Worm (Caenorhabditis elegans) whole organism, young adult: ENCODE measurements around the gene ets-10.

Experiments
- B0261.1 ChIP-seq: sonication (generic microtip); optimal IDR thresholded peaks from 2 replicates; lab custom pipeline; 2016; ENCODE audit warnings: mild to moderate bottlenecking, missing genetic modification characterization, moderate library complexity, missing compliant biosample characterization
- F10E7.11 ChIP-seq: sonication (generic microtip); optimal IDR thresholded peaks from 2 replicates; lab custom pipeline; 2017; ENCODE audit warnings: mild to moderate bottlenecking, missing genetic modification characterization, moderate library complexity, missing compliant biosample characterization
- F49E8.2 ChIP-seq: sonication (generic microtip); optimal IDR thresholded peaks from 3 replicates; lab custom pipeline; 2017; ENCODE audit warnings: missing genetic modification characterization, mild to moderate bottlenecking, missing compliant biosample characterization, antibody characterized with exemption, moderate library complexity; ENCODE audit not compliant: insufficient read depth
- F57C9.4 ChIP-seq: sonication (generic microtip); optimal IDR thresholded peaks from 2 replicates; lab custom pipeline; 2017; ENCODE audit warnings: mild to moderate bottlenecking, missing genetic modification characterization, missing compliant biosample characterization
- K11D2.4 ChIP-seq: fragments of 200-800 bp; sonication (Bioruptor generic); IDR thresholded peaks from 2 replicates; pipeline ENCODE4 v1.3.6; 2022; ENCODE audit warnings: missing genetic modification reagents, missing genetic modification characterization, missing compliant biosample characterization
- Y67H2A.10 ChIP-seq: fragments of 200-800 bp; sonication (Bioruptor generic); conservative IDR thresholded peaks from 2 replicates; pipeline ENCODE4 v1.3.6; 2022; ENCODE audit warnings: missing genetic modification reagents, missing genetic modification characterization, missing compliant biosample characterization
- akir-1 ChIP-seq: fragments of 200-800 bp; sonication (Bioruptor generic); optimal IDR thresholded peaks from 2 replicates; lab custom pipeline; 2018; ENCODE audit warnings: mild to moderate bottlenecking, missing genetic modification characterization, moderate library complexity, missing compliant biosample characterization
- ama-1 ChIP-seq, 3 experiments: fragments of 150-350 bp in 1 of 3; sonication (generic microtip) in 2 of 3; optimal IDR thresholded peaks; 2 replicates each; lab custom pipeline; 2014 to 2018; ENCODE audit warnings: missing biosample characterization in 2 of 3, missing genetic modification characterization in 2 of 3, missing genetic modification reagents in 2 of 3
- aptf-3 ChIP-seq: fragments of 200-800 bp; sonication (Bioruptor generic); IDR thresholded peaks from 2 replicates; pipeline ENCODE4 v1.3.6; 2022; ENCODE audit warnings: missing genetic modification characterization, missing compliant biosample characterization
- attf-3 ChIP-seq: fragments of 200-800 bp; sonication (Bioruptor generic); conservative IDR thresholded peaks from 2 replicates; pipeline ENCODE4 v1.3.6; 2022; ENCODE audit warnings: missing genetic modification reagents, missing genetic modification characterization, missing compliant biosample characterization
- attf-5 ChIP-seq: fragments of 200-800 bp; sonication (Bioruptor generic); optimal IDR thresholded peaks from 2 replicates; lab custom pipeline; 2018; ENCODE audit warnings: mild to moderate bottlenecking, missing genetic modification characterization, missing compliant biosample characterization
- attf-6 ChIP-seq: fragments of 200-800 bp; sonication (Bioruptor generic); IDR thresholded peaks from 2 replicates; pipeline ENCODE4 v1.3.6; 2022; ENCODE audit warnings: missing genetic modification reagents, missing genetic modification characterization, missing compliant biosample characterization
- bed-1 ChIP-seq: fragments of 200-800 bp; sonication (Bioruptor generic); IDR thresholded peaks from 2 replicates; pipeline ENCODE4 v1.3.6; 2022; ENCODE audit warnings: missing genetic modification reagents, missing genetic modification characterization, missing compliant biosample characterization
- bed-2 ChIP-seq: fragments of 200-800 bp; sonication (Bioruptor generic); IDR thresholded peaks from 2 replicates; pipeline ENCODE4 v1.3.6; 2022; ENCODE audit warnings: missing genetic modification reagents, missing genetic modification characterization, missing compliant biosample characterization
- ceh-100 ChIP-seq: fragments of 200-800 bp; sonication (Bioruptor generic); IDR thresholded peaks from 2 replicates; pipeline ENCODE4 v1.3.6; 2022; ENCODE audit warnings: missing genetic modification reagents, missing genetic modification characterization, missing compliant biosample characterization
- chd-7 ChIP-seq: sonication (generic microtip); optimal IDR thresholded peaks from 2 replicates; lab custom pipeline; 2016; ENCODE audit warnings: mild to moderate bottlenecking, missing genetic modification characterization, moderate library complexity, missing compliant biosample characterization
- dox-1 ChIP-seq: fragments of 200-800 bp; sonication (Bioruptor generic); IDR thresholded peaks from 2 replicates; pipeline ENCODE4 v1.3.6; 2022; ENCODE audit warnings: missing genetic modification reagents, missing genetic modification characterization, missing compliant biosample characterization
- him-1 ChIP-seq: sonication (generic microtip); optimal IDR thresholded peaks from 2 replicates; lab custom pipeline; 2016; ENCODE audit warnings: missing genotype, missing genetic modification reagents, missing genetic modification characterization, missing compliant biosample characterization
- hlh-26 ChIP-seq: fragments of 200-800 bp; sonication (Bioruptor generic); conservative IDR thresholded peaks from 2 replicates; pipeline ENCODE4 v1.3.6; 2022; ENCODE audit warnings: missing genetic modification reagents, missing genetic modification characterization, missing compliant biosample characterization
- hmg-1.2 ChIP-seq: fragments of 200-800 bp; sonication (Bioruptor generic); IDR thresholded peaks from 2 replicates; pipeline ENCODE4 v1.3.6; 2022; ENCODE audit warnings: missing genetic modification reagents, missing genetic modification characterization, missing compliant biosample characterization
- hsf-1 ChIP-seq: fragments of 200-800 bp; sonication (Bioruptor generic); IDR thresholded peaks from 2 replicates; pipeline ENCODE4 v1.3.6; 2022; ENCODE audit warnings: missing genetic modification reagents, missing genetic modification characterization, missing compliant biosample characterization
- let-607 ChIP-seq, 2 experiments: fragments of 200-800 bp in 1 of 2; sonication (Bioruptor generic) in 1 of 2; sonication (generic microtip) in 1 of 2; optimal IDR thresholded peaks; 2 replicates each; lab custom pipeline; 2016 to 2018; ENCODE audit warnings: mild to moderate bottlenecking in 2 of 2, missing compliant biosample characterization in 2 of 2, missing genetic modification characterization in 2 of 2, moderate library complexity in 2 of 2, missing genotype in 1 of 2
- lsy-27 ChIP-seq: sonication (generic microtip); optimal IDR thresholded peaks from 2 replicates; lab custom pipeline; 2017; ENCODE audit warnings: missing genetic modification characterization, mild to moderate bottlenecking, missing compliant biosample characterization, antibody characterized with exemption, missing genotype, borderline replicate concordance; ENCODE audit not compliant: insufficient read depth
- madf-10 ChIP-seq: sonication (generic microtip); optimal IDR thresholded peaks from 2 replicates; lab custom pipeline; 2016; ENCODE audit warnings: mild to moderate bottlenecking, missing genetic modification characterization, missing compliant biosample characterization
- madf-6 ChIP-seq: fragments of 200-800 bp; sonication (Bioruptor generic); IDR thresholded peaks from 2 replicates; pipeline ENCODE4 v1.3.6; 2022; ENCODE audit warnings: missing genetic modification reagents, missing genetic modification characterization, missing compliant biosample characterization
- madf-8 ChIP-seq: fragments of 200-800 bp; sonication (Bioruptor generic); conservative IDR thresholded peaks from 2 replicates; pipeline ENCODE4 v1.3.6; 2022; ENCODE audit warnings: missing genetic modification reagents, missing genetic modification characterization, missing compliant biosample characterization
- mcd-1 ChIP-seq: fragments of 200-800 bp; sonication (Bioruptor generic); IDR thresholded peaks from 2 replicates; pipeline ENCODE4 v1.3.6; 2022; ENCODE audit warnings: missing genetic modification reagents, missing genetic modification characterization, missing compliant biosample characterization
- mel-28 ChIP-seq: sonication (generic microtip); optimal IDR thresholded peaks from 2 replicates; lab custom pipeline; 2016; ENCODE audit warnings: borderline replicate concordance, mild to moderate bottlenecking, missing genetic modification characterization, missing compliant biosample characterization
- mes-4 ChIP-seq: sonication (generic microtip); optimal IDR thresholded peaks from 2 replicates; lab custom pipeline; 2016; ENCODE audit warnings: missing genotype, missing genetic modification characterization, missing compliant biosample characterization
- mxl-1 ChIP-seq: sonication (generic microtip); optimal IDR thresholded peaks from 2 replicates; lab custom pipeline; 2016; ENCODE audit warnings: missing genetic modification characterization, missing compliant biosample characterization
- nfya-1 ChIP-seq: sonication (generic microtip); optimal IDR thresholded peaks from 2 replicates; lab custom pipeline; 2017; ENCODE audit warnings: antibody characterized with exemption, missing compliant biosample characterization, missing genetic modification characterization, borderline replicate concordance; ENCODE audit not compliant: insufficient read depth
- nfyb-1 ChIP-seq: fragments of 200-800 bp; sonication (Bioruptor generic); IDR thresholded peaks from 2 replicates; pipeline ENCODE4 v1.3.6; 2022; ENCODE audit warnings: missing genetic modification reagents, missing genetic modification characterization, missing compliant biosample characterization
- nhr-80 ChIP-seq: sonication (generic microtip); optimal IDR thresholded peaks from 2 replicates; lab custom pipeline; 2016; ENCODE audit warnings: missing genetic modification characterization, missing compliant biosample characterization
- pbrm-1 ChIP-seq: fragments of 200-800 bp; sonication (Bioruptor generic); IDR thresholded peaks from 2 replicates; pipeline ENCODE4 v1.3.6; 2022; ENCODE audit warnings: missing genetic modification reagents, missing genetic modification characterization, missing compliant biosample characterization
- rpc-1 ChIP-seq, 2 experiments: fragments of 150-350 bp in 1 of 2; sonication (generic microtip) in 1 of 2; optimal IDR thresholded peaks; 2 replicates each; lab custom pipeline; 2014 to 2018; ENCODE audit warnings: missing biosample characterization in 1 of 2, missing genetic modification characterization in 1 of 2, missing genetic modification reagents in 1 of 2, missing genotype in 1 of 2
- tbp1 ChIP-seq: fragments of 200-800 bp; sonication (Bioruptor generic); optimal IDR thresholded peaks from 2 replicates; lab custom pipeline; 2018; ENCODE audit warnings: mild to moderate bottlenecking, missing genetic modification characterization, missing compliant biosample characterization
- unc-130 ChIP-seq: sonication (generic microtip); optimal IDR thresholded peaks from 2 replicates; lab custom pipeline; 2016; ENCODE audit warnings: missing genetic modification reagents, missing genetic modification characterization, missing compliant biosample characterization
- ztf-25 ChIP-seq: fragments of 200-800 bp; sonication (Bioruptor generic); IDR thresholded peaks from 2 replicates; pipeline ENCODE4 v1.3.6; 2022; ENCODE audit warnings: missing genetic modification reagents, missing genetic modification characterization, missing compliant biosample characterization

The ets-10 gene

DNA sequence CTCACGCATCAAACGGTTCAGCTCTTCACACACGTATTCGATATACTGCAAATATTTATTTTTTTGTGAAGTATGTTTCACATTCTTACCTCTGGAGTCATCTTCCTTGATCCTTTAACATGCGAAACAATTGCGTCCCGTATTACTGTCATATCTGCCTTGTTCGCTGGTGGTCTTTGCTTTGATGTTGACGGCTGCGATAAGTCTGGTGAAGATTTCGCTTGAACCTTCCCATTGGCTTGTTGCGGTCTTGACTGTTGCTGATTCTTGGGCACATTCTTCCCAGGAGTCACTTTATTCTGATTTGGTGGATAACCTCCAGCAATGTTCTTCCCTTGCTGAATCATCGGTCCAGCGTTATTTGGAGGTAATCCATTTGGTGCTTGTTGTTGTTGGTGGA lies 19.2 kb downstream of the ets-10 start:
- no peak for TF ChIP-seq bed-1
- TF ChIP-seq nfya-1: no peak
- no peak for TF ChIP-seq K11D2.4
- TF ChIP-seq ceh-100 (GFP tag; lab: Robert Waterston, UW): no peak
- TF ChIP-seq madf-10 (tag; lab: Kevin White, UChicago): no peak
- no peak for TF ChIP-seq F57C9.4
- TF ChIP-seq mcd-1 (GFP tag; lab: Robert Waterston, UW): no peak
- TF ChIP-seq hmg-1.2: no peak
- TF ChIP-seq madf-8: no peak
- TF ChIP-seq aptf-3 (GFP tag; lab: Robert Waterston, UW): no peak

DNA sequence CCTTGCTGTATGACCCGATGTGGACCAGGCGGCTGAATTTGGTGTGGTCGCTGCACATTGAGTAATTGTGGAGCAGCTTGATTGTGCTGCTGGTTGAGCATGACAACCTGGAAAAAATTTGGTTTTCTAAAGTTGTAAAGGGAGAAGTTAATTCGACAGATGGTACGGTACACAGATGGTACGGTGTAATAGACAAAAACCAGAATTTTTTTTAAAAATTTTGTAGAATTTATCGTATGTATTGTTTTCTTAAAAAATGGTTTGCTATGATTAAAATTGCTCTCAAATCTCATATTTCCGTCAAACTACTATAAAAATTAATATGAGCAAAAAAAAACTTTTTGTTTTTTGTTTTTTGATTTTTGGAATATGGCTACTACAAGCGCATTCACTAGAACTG lies 22.9 kb downstream of the ets-10 start, which contains the start of gene pqn-15:
TSS of gene pqn-15 (minus strand) at position 101 of the 400 bp plus-strand sequence.
- TF ChIP-seq unc-130 (GFP tag; lab: Kevin White, UChicago) (no peak), ama-1 (optimal IDR thresholded peaks at IDR 0.05; lab: Kevin White, UChicago) (no peak), ama-1 (GFP tag; optimal IDR thresholded peaks at IDR 0.05; lab: Kevin White, UChicago) (no peak), Y67H2A.10 (no peak), hlh-26 (GFP tag; lab: Robert Waterston, UW) (no peak)

DNA sequence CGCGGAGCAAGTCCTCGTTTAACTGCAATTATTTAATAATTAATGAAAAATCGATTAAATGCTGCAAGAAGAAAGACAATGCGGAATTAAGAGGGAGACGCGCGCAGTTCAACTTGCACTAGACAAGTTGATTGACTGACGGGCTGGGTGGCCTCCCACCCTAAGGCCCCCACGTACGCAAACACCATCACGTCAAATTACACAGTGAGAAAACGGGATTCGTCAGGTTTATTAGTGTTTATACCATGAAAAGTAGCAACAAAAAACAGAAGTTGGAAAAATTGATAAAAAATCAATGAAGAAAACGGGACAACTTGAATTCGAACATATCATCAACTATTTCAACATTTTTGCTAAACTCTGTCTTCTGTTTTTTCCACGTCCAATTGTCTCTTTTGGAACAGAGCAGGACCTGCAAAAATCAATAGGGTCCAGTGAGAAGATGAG lies 23.6 kb downstream of the ets-10 start:
- TF ChIP-seq dox-1 (GFP tag; lab: Robert Waterston, UW) (no peak), let-607 (tag; optimal IDR thresholded peaks at IDR 0.05; lab: Kevin White, UChicago) (peak; percentile 11 to 20), madf-6 (no peak), nhr-80 (tag; lab: Kevin White, UChicago) (peak; percentile 81), attf-5 (GFP tag; lab: Kevin White, UChicago) (peak; percentile 39)

DNA sequence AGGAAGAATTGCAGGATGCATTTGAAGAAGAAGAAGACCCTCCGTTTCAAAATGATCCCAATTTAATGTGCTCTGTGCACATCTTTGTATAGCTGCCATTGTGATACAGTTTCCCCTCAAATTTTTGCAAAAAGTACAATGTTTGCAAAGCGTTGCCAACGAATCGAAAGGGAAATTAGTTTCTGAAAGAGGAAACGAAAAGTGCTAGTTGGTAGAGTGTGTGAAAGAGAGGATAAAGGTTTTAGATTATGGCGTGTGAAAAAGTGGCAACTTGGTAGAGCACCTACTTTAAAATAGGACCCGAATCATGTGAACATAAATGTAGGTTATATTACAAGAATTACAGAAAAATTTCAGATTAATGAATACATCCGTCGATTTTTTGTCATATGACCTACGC lies 27.7 kb downstream of the ets-10 start, which contains the start of gene C52B9.8:
TSS of gene C52B9.8 (minus strand) at position 101 of the 400 bp plus-strand sequence.
- TF ChIP-seq hsf-1 (GFP tag; lab: Robert Waterston, UW): no peak
- TF ChIP-seq nhr-80 (tag; lab: Kevin White, UChicago): no peak
- TF ChIP-seq ztf-25 (GFP tag; lab: Robert Waterston, UW): no peak
- TF ChIP-seq attf-3: no peak
- TF ChIP-seq bed-2 (GFP tag; lab: Robert Waterston, UW): no peak
- no peak for TF ChIP-seq nfyb-1 (GFP tag; lab: Robert Waterston, UW)
- no peak for TF ChIP-seq hlh-26 (GFP tag; lab: Robert Waterston, UW)

DNA sequence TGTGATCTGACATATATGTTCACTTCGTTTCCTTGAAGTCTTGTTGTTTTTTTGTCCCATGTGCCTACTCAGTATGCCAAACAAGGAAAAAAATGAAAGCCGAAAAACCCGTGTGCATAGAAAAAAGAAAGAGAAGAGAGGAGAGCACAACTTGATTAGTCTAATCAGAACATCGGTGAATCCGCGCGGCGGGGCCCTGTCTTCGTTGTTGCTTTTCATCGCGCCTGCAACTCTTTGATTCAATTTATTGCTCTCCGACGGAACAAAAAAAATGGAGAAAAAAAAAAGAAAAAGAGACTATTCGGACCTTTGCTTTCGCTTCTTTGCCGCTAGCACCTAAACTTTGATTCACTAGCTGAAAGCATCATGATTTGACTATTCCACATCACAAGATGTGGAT lies 30.9 kb downstream of the ets-10 start:
- TF ChIP-seq mes-4: no peak

DNA sequence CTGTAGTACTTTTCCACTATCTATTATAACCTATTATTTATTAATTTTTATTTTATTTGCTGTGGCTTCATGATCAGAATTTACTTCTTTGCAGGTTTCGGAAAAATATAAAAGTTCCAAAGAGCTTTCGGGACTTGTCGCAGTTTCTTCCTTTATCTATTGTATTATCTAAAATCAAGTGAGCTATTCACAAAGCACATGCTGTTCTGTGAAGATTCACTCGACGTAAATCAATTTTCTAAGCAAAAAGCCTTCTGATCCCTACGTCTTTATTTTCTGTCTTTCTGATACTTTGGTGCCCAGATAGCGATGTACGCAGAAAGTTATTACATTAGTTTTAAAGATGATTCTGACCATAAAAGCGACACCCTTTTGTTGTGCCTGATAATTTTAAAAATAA lies 33.1 kb downstream of the ets-10 start:
- TF ChIP-seq akir-1 (GFP tag; lab: Kevin White, UChicago): no peak
- TF ChIP-seq tbp1 (GFP tag; lab: Kevin White, UChicago): no peak
- TF ChIP-seq lsy-27 (tag; lab: Kevin White, UChicago): no peak

DNA sequence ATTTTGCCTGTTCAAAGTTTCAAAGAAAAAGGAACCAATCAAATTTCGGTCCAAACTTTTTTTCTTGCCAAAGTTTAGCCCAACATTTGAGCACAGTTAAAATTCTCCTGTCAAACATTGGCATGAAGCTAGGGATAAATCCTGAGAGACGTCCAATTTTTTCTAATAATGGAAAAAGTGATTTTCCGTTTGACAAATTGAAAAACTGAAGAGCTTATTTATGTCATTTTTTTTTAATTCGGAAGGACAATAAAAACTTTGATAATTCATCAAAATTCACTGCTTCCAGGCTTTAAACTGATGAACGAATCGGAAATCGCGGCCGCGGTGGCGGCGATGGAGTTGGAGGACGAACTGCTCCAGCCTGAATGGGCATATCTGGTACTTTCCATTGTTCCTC lies 36.6 kb downstream of the ets-10 start, which contains the start of gene dop-6:
TSS of gene dop-6 (plus strand) at position 301 of the 400 bp plus-strand sequence.
- TF ChIP-seq let-607 (tag; optimal IDR thresholded peaks at IDR 0.05; lab: Kevin White, UChicago) (no peak), attf-6 (GFP tag; lab: Robert Waterston, UW) (no peak), chd-7 (tag; lab: Kevin White, UChicago) (no peak), rpc-1 (optimal IDR thresholded peaks at IDR 0.05; lab: Kevin White, UChicago) (no peak), rpc-1 (tag; optimal IDR thresholded peaks at IDR 0.05; lab: Kevin White, UChicago) (no peak), dox-1 (GFP tag; lab: Robert Waterston, UW) (no peak), hsf-1 (GFP tag; lab: Robert Waterston, UW) (no peak), mel-28 (tag; lab: Kevin White, UChicago) (no peak), tbp1 (GFP tag; lab: Kevin White, UChicago) (no peak), pbrm-1 (GFP tag; lab: Robert Waterston, UW) (no peak), F10E7.11 (no peak), mxl-1 (tag; lab: Kevin White, UChicago) (no peak), him-1 (tag; lab: Kevin White, UChicago) (no peak), B0261.1 (no peak), F49E8.2 (tag; lab: Kevin White, UChicago) (no peak)
